Fruit fly (Drosophila melanogaster): ENCODE data around the gene CG31752.

Gene CG31752

DNA sequence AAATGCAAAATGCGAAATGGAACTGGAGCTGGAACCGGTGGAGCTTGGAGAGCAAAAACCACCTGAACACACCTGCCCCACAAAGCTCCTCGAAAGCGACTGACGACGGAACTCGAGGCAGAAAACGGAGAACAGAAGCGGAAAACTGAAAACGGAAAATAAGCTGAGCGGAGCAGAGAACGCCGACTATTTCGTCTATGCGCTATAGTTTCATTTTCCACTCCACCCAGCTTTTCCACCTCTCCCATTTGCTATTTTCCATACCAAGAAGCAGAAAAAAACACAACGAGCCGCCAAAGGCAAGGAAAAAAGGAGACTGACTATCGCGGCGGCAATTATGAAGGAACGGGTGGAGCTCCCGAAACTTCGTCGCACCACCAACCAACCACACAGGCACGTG is 48.3 kb downstream of the CG31752 start, which contains the start of gene ham:
TSS of gene ham (minus strand) at position 101 of the 400 bp plus-strand sequence.
- TF ChIP-seq gl (tag; optimal IDR thresholded peaks at IDR 0.05) (no peak), CG17806 (tag; optimal IDR thresholded peaks at IDR 0.05) (no peak), Ets98B (GFP tag; IDR thresholded peaks at IDR 0.05) (no peak), Pif1B (GFP tag; optimal IDR thresholded peaks at IDR 0.05) (no peak), Snoo (tag; optimal IDR thresholded peaks at IDR 0.05) (no peak), fd96Ca (GFP tag; IDR thresholded peaks at IDR 0.05) (no peak), CG13204 (GFP tag; optimal IDR thresholded peaks at IDR 0.05) (no peak), CG4496 (GFP tag; IDR thresholded peaks at IDR 0.05) (no peak), CG34367 (tag; optimal IDR thresholded peaks at IDR 0.05) (no peak), CG12605 (GFP tag; IDR thresholded peaks at IDR 0.05) (no peak), CG32121 (GFP tag; IDR thresholded peaks at IDR 0.05) (no peak), CG8159 (tag; optimal IDR thresholded peaks at IDR 0.05) (no peak), Pif1A (GFP tag; optimal IDR thresholded peaks at IDR 0.05) (no peak), D1 (tag; optimal IDR thresholded peaks at IDR 0.05) (no peak), CG15710 (tag; optimal IDR thresholded peaks at IDR 0.05) (no peak), CG10348 (GFP tag; IDR thresholded peaks at IDR 0.05) (no peak), rn (GFP tag; IDR thresholded peaks at IDR 0.05) (no peak)

DNA sequence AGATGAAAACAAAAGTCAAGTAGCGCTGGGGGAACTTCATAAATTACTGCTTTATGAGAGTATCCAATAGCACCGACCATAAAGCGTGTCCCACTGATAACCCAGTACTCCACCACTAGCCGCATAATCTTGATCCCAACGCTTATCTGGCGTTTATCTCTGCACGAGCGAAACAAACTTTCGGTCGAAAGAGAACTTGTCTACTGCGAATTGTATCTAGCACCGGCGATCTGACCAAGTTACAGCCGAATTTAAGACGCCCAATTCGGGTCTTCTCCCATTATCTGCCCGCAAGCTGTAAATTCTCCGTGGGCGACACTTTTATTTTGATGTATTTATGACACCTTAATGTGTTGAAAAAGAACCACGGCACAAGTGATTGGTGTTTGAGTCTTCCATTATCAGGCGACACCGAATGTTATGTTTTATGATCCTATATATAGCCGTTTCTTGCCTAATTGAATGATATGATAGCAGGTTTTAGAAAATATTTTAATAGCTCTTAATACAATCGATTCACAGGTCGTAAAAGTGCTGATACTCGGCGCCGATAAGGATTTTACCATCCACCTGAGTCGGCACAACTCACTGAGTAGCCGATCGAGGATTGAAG is 51.2 kb downstream of the CG31752 start:
- TF ChIP-seq CG34367 (tag; optimal IDR thresholded peaks at IDR 0.05) (no peak), D1 (tag; optimal IDR thresholded peaks at IDR 0.05) (no peak), CG32121 (GFP tag; IDR thresholded peaks at IDR 0.05) (no peak), CG14655 (GFP tag; optimal IDR thresholded peaks at IDR 0.05) (no peak), CG8159 (tag; optimal IDR thresholded peaks at IDR 0.05) (no peak), CG15710 (tag; optimal IDR thresholded peaks at IDR 0.05) (no peak), CG10348 (GFP tag; IDR thresholded peaks at IDR 0.05) (no peak), CG9948 (tag; optimal IDR thresholded peaks at IDR 0.05) (no peak), rn (GFP tag; IDR thresholded peaks at IDR 0.05) (no peak)

All from whole organism, pupa.